Fruit fly (Drosophila melanogaster): ENCODE results near the gene CG43783.

DNA sequence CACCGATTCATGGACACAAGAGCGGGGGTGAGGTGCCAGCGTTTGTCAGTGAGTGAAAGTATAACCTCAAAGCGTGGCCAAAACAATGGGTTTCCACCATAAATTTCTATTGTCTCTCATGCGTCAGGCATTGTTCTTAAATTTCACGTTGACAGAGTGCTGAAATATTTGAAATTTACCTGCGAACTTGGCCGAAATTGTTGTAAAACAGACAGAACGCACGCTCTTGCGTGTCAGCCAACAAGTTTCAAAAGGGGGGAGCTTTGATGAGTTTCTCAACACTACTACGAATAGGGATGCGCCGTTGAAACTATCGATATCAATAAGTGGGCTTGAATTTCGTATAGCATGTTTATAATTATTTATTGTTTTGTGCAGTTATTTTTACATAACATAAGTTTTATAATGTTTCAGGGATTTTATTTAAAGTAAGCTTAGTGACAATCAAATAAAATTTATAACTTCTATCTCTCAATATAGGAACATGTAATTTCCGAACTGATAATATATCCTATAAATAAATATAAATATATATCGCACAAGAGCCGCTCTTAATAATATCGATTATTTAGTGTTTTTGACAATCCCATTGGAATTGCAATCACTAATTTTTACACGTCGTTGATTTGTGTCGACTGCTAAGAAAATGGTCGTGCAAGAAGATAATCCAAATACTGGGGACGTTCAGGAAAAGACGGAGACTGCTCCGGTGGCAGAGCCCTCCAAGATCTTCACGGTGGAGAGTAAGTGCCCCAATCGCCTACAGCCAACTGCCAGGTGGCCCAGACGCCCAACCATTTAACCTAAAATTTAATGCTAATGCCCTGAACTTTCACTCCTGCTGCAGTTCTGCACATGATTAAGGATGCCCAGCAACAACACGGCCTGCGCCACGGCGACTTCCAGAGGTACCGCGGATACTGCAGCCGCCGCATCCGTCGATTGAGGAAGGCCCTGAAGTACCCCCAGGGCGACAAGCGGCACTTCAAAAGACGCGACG, 20.7 kb upstream of the CG43783 start, which contains the start of the genes pix and Srp68:
- TF ChIP-seq EcR (GFP tag; optimal IDR thresholded peaks at IDR 0.05), result no peak
- TF ChIP-seq Dll (optimal IDR thresholded peaks at IDR 0.05), result no peak

All from whole organism.